Fruit fly (Drosophila melanogaster) whole organism, prepupa: ENCODE measurements around the gene CG10096.

Experiments used
- Blimp-1 ChIP-seq: fragments of 200-800 bp; sonication (Bioruptor generic); optimal IDR thresholded peaks from 3 replicates; lab custom pipeline; 2017; ENCODE audit warnings: missing biosample characterization, missing genetic modification characterization, mild to moderate bottlenecking, moderate library complexity, missing genetic modification reagents
- CG10669 ChIP-seq: fragments of 200-800 bp; sonication (Bioruptor generic); optimal IDR thresholded peaks from 3 replicates; lab custom pipeline; 2018; ENCODE audit warnings: missing biosample characterization, mild to moderate bottlenecking, missing genetic modification characterization, moderate library complexity
- CG11294 ChIP-seq: fragments of 200-800 bp; sonication (Bioruptor generic); IDR thresholded peaks from 2 replicates; pipeline ENCODE4 v1.3.6; 2022; ENCODE audit warnings: missing biosample characterization, missing genetic modification characterization
- CG15336 ChIP-seq: fragments of 200-800 bp; sonication (Bioruptor generic); IDR thresholded peaks from 2 replicates; pipeline ENCODE4 v1.3.6; 2022; ENCODE audit warnings: missing biosample characterization, missing genetic modification characterization
- CG1621 ChIP-seq: fragments of 200-800 bp; sonication (Bioruptor generic); optimal IDR thresholded peaks from 3 replicates; lab custom pipeline; 2018; ENCODE audit warnings: missing biosample characterization, mild to moderate bottlenecking, missing genetic modification characterization
- CG31627 ChIP-seq: fragments of 200-800 bp; sonication (Bioruptor generic); optimal IDR thresholded peaks from 3 replicates; lab custom pipeline; 2016; ENCODE audit warnings: missing biosample characterization, missing genetic modification characterization
- CG7368 ChIP-seq: fragments of 200-800 bp; sonication (Bioruptor generic); optimal IDR thresholded peaks from 3 replicates; lab custom pipeline; 2016; ENCODE audit warnings: missing biosample characterization, missing genetic modification characterization
- CG8319 ChIP-seq: fragments of 200-800 bp; sonication (Bioruptor generic); optimal IDR thresholded peaks from 3 replicates; lab custom pipeline; 2016; ENCODE audit warnings: missing biosample characterization, missing genetic modification characterization
- CG9139 ChIP-seq: fragments of 200-800 bp; sonication (Bioruptor generic); optimal IDR thresholded peaks from 3 replicates; lab custom pipeline; 2017; ENCODE audit warnings: missing biosample characterization, mild to moderate bottlenecking, missing genetic modification characterization
- Gug ChIP-seq: fragments of 200-800 bp; sonication (Bioruptor generic); IDR thresholded peaks from 2 replicates; pipeline ENCODE4 v1.3.6; 2022; ENCODE audit warnings: missing biosample characterization, missing genetic modification characterization
- Hr4 ChIP-seq: fragments of 200-800 bp; sonication (Bioruptor generic); optimal IDR thresholded peaks from 3 replicates; lab custom pipeline; 2016; ENCODE audit warnings: missing biosample characterization, missing genetic modification characterization
- Lpt ChIP-seq: fragments of 200-800 bp; sonication (Bioruptor generic); optimal IDR thresholded peaks from 3 replicates; lab custom pipeline; 2016; ENCODE audit warnings: missing biosample characterization, missing genetic modification characterization

dm6 chr3R:12441008-12441606, 45.3 kb upstream of the CG10096 start:
- TF ChIP-seq Hr4 (no peak), Lpt (GFP tag; lab: Kevin White, UChicago) (no peak), CG8319 (GFP tag; lab: Kevin White, UChicago) (no peak), CG10669 (no peak), CG9139 (GFP tag; lab: Kevin White, UChicago) (no peak), CG31627 (no peak), Gug (GFP tag; lab: Robert Waterston, UW) (no peak), CG1621 (tag; lab: Kevin White, UChicago) (no peak), CG7368 (no peak), CG11294 (GFP tag; lab: Robert Waterston, UW) (no peak), Blimp-1 (no peak), CG15336 (GFP tag; lab: Robert Waterston, UW) (no peak)
